Worm (Caenorhabditis elegans) whole organism, young adult: ENCODE results near the gene fbxb-72.
A peak's percentile ranks its signal among the peaks of the same experiment; 100 is the strongest.

ENCODE experiments used
- B0035.1 ChIP-seq: sonication (generic microtip); optimal IDR thresholded peaks from 2 replicates; lab custom pipeline; 2016; ENCODE audit warnings: missing genetic modification characterization, mild to moderate bottlenecking, missing compliant biosample characterization, missing genotype, missing genetic modification reagents
- B0336.3 ChIP-seq: fragments of 200-800 bp; sonication (Bioruptor generic); IDR thresholded peaks from 2 replicates; pipeline ENCODE4 v1.3.6; 2022; ENCODE audit warnings: missing genetic modification characterization, missing compliant biosample characterization
- C17E4.6 ChIP-seq: fragments of 200-800 bp; sonication (Bioruptor generic); IDR thresholded peaks from 2 replicates; pipeline ENCODE4 v1.3.6; 2022; ENCODE audit warnings: missing genetic modification reagents, missing genetic modification characterization, missing compliant biosample characterization
- F23B12.7 ChIP-seq: sonication (generic microtip); optimal IDR thresholded peaks from 2 replicates; lab custom pipeline; 2017; ENCODE audit warnings: missing genetic modification characterization, mild to moderate bottlenecking, missing compliant biosample characterization, antibody characterized with exemption, moderate library complexity; ENCODE audit not compliant: insufficient read depth
- F33H1.4 ChIP-seq: fragments of 200-800 bp; sonication (Bioruptor generic); IDR thresholded peaks from 2 replicates; pipeline ENCODE4 v1.3.6; 2022; ENCODE audit warnings: missing genetic modification reagents, missing genetic modification characterization, missing compliant biosample characterization
- F39B2.1 ChIP-seq: fragments of 200-800 bp; sonication (Bioruptor generic); IDR thresholded peaks from 2 replicates; pipeline ENCODE4 v1.3.6; 2022; ENCODE audit warnings: missing genetic modification reagents, missing genetic modification characterization, missing compliant biosample characterization
- F55B11.4 ChIP-seq: sonication (generic microtip); optimal IDR thresholded peaks from 2 replicates; lab custom pipeline; 2016; ENCODE audit warnings: missing compliant biosample characterization, missing genetic modification characterization, borderline replicate concordance; ENCODE audit not compliant: insufficient read depth
- K11D2.4 ChIP-seq: fragments of 200-800 bp; sonication (Bioruptor generic); IDR thresholded peaks from 2 replicates; pipeline ENCODE4 v1.3.6; 2022; ENCODE audit warnings: missing genetic modification reagents, missing genetic modification characterization, missing compliant biosample characterization
- T26A5.8 ChIP-seq: sonication (generic microtip); optimal IDR thresholded peaks from 2 replicates; lab custom pipeline; 2016; ENCODE audit warnings: missing genetic modification characterization, missing compliant biosample characterization
- Y56A3A.18 ChIP-seq: fragments of 200-800 bp; sonication (Bioruptor generic); IDR thresholded peaks from 2 replicates; pipeline ENCODE4 v1.3.6; 2022; ENCODE audit warnings: missing genetic modification reagents, missing genetic modification characterization, missing compliant biosample characterization
- Y95B8A.8 ChIP-seq: fragments of 200-800 bp; sonication (Bioruptor generic); IDR thresholded peaks from 2 replicates; pipeline ENCODE4 v1.3.6; 2022; ENCODE audit warnings: missing genetic modification reagents, missing genetic modification characterization, missing compliant biosample characterization
- aptf-2 ChIP-seq: fragments of 200-800 bp; sonication (Bioruptor generic); conservative IDR thresholded peaks from 2 replicates; pipeline ENCODE4 v1.3.6; 2022; ENCODE audit warnings: missing genetic modification reagents, missing genetic modification characterization, missing compliant biosample characterization
- athp-1 ChIP-seq: sonication (generic microtip); optimal IDR thresholded peaks from 2 replicates; lab custom pipeline; 2017; ENCODE audit warnings: mild to moderate bottlenecking, missing genetic modification characterization, missing compliant biosample characterization
- ccch-3 ChIP-seq: fragments of 200-800 bp; sonication (Bioruptor generic); optimal IDR thresholded peaks from 2 replicates; lab custom pipeline; 2018; ENCODE audit warnings: mild to moderate bottlenecking, missing genetic modification characterization, missing compliant biosample characterization
- cebp-1 ChIP-seq, 2 experiments: fragments of 200-800 bp in 1 of 2; sonication (Bioruptor generic) in 1 of 2; sonication (generic microtip) in 1 of 2; IDR thresholded peaks in 1 of 2; optimal IDR thresholded peaks in 1 of 2; 2 replicates each; pipeline versions ENCODE4 v1.3.6 to Lab custom; 2017 to 2022; ENCODE audit warnings: missing compliant biosample characterization in 2 of 2, missing genetic modification characterization in 2 of 2, mild to moderate bottlenecking in 1 of 2, missing genetic modification reagents in 1 of 2, moderate library complexity in 1 of 2
- ceh-27 ChIP-seq: fragments of 200-800 bp; sonication (Bioruptor generic); optimal IDR thresholded peaks from 2 replicates; lab custom pipeline; 2018; ENCODE audit warnings: mild to moderate bottlenecking, missing genetic modification characterization, moderate library complexity, missing compliant biosample characterization
- ceh-40 ChIP-seq: fragments of 200-800 bp; sonication (Bioruptor generic); IDR thresholded peaks from 2 replicates; pipeline ENCODE4 v1.3.6; 2022; ENCODE audit warnings: missing genetic modification characterization, missing compliant biosample characterization
- egl-44 ChIP-seq: fragments of 200-800 bp; sonication (Bioruptor generic); IDR thresholded peaks from 2 replicates; pipeline ENCODE4 v1.3.6; 2022; ENCODE audit warnings: missing genetic modification reagents, missing genetic modification characterization, missing compliant biosample characterization
- egrh-3 ChIP-seq: fragments of 200-800 bp; sonication (Bioruptor generic); IDR thresholded peaks from 2 replicates; pipeline ENCODE4 v1.3.6; 2022; ENCODE audit warnings: missing genetic modification reagents, missing genetic modification characterization, missing compliant biosample characterization
- ekl-4 ChIP-seq: fragments of 200-800 bp; sonication (Bioruptor generic); IDR thresholded peaks from 2 replicates; pipeline ENCODE4 v1.3.6; 2022; ENCODE audit warnings: missing genetic modification reagents, missing genetic modification characterization, missing compliant biosample characterization
- fkh-3 ChIP-seq: sonication (generic microtip); optimal IDR thresholded peaks from 2 replicates; lab custom pipeline; 2016; ENCODE audit warnings: mild to moderate bottlenecking, missing genetic modification characterization, missing compliant biosample characterization
- lag-1 ChIP-seq: fragments of 200-800 bp; sonication (Bioruptor generic); IDR thresholded peaks from 2 replicates; pipeline ENCODE4 v1.3.6; 2022; ENCODE audit warnings: missing genetic modification reagents, missing genetic modification characterization, missing compliant biosample characterization
- lin-40 ChIP-seq: sonication (generic microtip); optimal IDR thresholded peaks from 2 replicates; lab custom pipeline; 2016; ENCODE audit warnings: missing genetic modification characterization, mild to moderate bottlenecking, missing compliant biosample characterization, missing genotype, missing genetic modification reagents
- lir-1 ChIP-seq: fragments of 200-800 bp; sonication (Bioruptor generic); conservative IDR thresholded peaks from 2 replicates; pipeline ENCODE4 v1.3.6; 2022; ENCODE audit warnings: missing genetic modification reagents, missing genetic modification characterization, missing compliant biosample characterization
- lsl-1 ChIP-seq: fragments of 200-800 bp; sonication (Bioruptor generic); optimal IDR thresholded peaks from 2 replicates; lab custom pipeline; 2018; ENCODE audit warnings: mild to moderate bottlenecking, missing genetic modification characterization, moderate library complexity, missing compliant biosample characterization
- lsy-27 ChIP-seq: sonication (generic microtip); optimal IDR thresholded peaks from 2 replicates; lab custom pipeline; 2017; ENCODE audit warnings: missing genetic modification characterization, mild to moderate bottlenecking, missing compliant biosample characterization, antibody characterized with exemption, missing genotype, borderline replicate concordance; ENCODE audit not compliant: insufficient read depth
- madf-10 ChIP-seq: sonication (generic microtip); optimal IDR thresholded peaks from 2 replicates; lab custom pipeline; 2016; ENCODE audit warnings: mild to moderate bottlenecking, missing genetic modification characterization, missing compliant biosample characterization
- madf-6 ChIP-seq: fragments of 200-800 bp; sonication (Bioruptor generic); IDR thresholded peaks from 2 replicates; pipeline ENCODE4 v1.3.6; 2022; ENCODE audit warnings: missing genetic modification reagents, missing genetic modification characterization, missing compliant biosample characterization
- mxl-1 ChIP-seq: sonication (generic microtip); optimal IDR thresholded peaks from 2 replicates; lab custom pipeline; 2016; ENCODE audit warnings: missing genetic modification characterization, missing compliant biosample characterization
- nfya-1 ChIP-seq: sonication (generic microtip); optimal IDR thresholded peaks from 2 replicates; lab custom pipeline; 2017; ENCODE audit warnings: antibody characterized with exemption, missing compliant biosample characterization, missing genetic modification characterization, borderline replicate concordance; ENCODE audit not compliant: insufficient read depth
- nhr-27 ChIP-seq: fragments of 200-800 bp; sonication (Bioruptor generic); optimal IDR thresholded peaks from 2 replicates; lab custom pipeline; 2018; ENCODE audit warnings: mild to moderate bottlenecking, missing genetic modification characterization, moderate library complexity, missing compliant biosample characterization
- nhr-80 ChIP-seq: sonication (generic microtip); optimal IDR thresholded peaks from 2 replicates; lab custom pipeline; 2016; ENCODE audit warnings: missing genetic modification characterization, missing compliant biosample characterization
- pbrm-1 ChIP-seq: fragments of 200-800 bp; sonication (Bioruptor generic); IDR thresholded peaks from 2 replicates; pipeline ENCODE4 v1.3.6; 2022; ENCODE audit warnings: missing genetic modification reagents, missing genetic modification characterization, missing compliant biosample characterization
- rcor-1 ChIP-seq: fragments of 200-800 bp; sonication (Bioruptor generic); IDR thresholded peaks from 2 replicates; pipeline ENCODE4 v1.3.6; 2022; ENCODE audit warnings: missing genetic modification reagents, missing genetic modification characterization, missing compliant biosample characterization
- rpc-1 ChIP-seq, 2 experiments: fragments of 150-350 bp in 1 of 2; sonication (generic microtip) in 1 of 2; optimal IDR thresholded peaks; 2 replicates each; lab custom pipeline; 2014 to 2018; ENCODE audit warnings: missing biosample characterization in 1 of 2, missing genetic modification characterization in 1 of 2, missing genetic modification reagents in 1 of 2, missing genotype in 1 of 2
- snpc-3.4 ChIP-seq: sonication (generic microtip); optimal IDR thresholded peaks from 2 replicates; lab custom pipeline; 2017; ENCODE audit warnings: missing genetic modification characterization, mild to moderate bottlenecking, missing compliant biosample characterization, antibody characterized with exemption, moderate library complexity, missing genotype, missing genetic modification reagents
- snpc-4 ChIP-seq, 5 experiments: fragments of 150-350 bp in 1 of 5; sonication (generic microtip) in 4 of 5; optimal IDR thresholded peaks; 2 replicates each; lab custom pipeline; 2014 to 2018; ENCODE audit warnings: missing genetic modification characterization in 5 of 5, missing biosample characterization in 3 of 5, antibody characterized with exemption in 2 of 5, mild to moderate bottlenecking in 2 of 5, missing compliant biosample characterization in 2 of 5, missing genotype in 2 of 5, moderate library complexity in 2 of 5, missing genetic modification reagents in 1 of 5
- somi-1 ChIP-seq: fragments of 200-800 bp; sonication (Bioruptor generic); optimal IDR thresholded peaks from 2 replicates; lab custom pipeline; 2018; ENCODE audit warnings: mild to moderate bottlenecking, missing genetic modification characterization, missing compliant biosample characterization
- tlf-1 ChIP-seq: fragments of 200-800 bp; sonication (Bioruptor generic); optimal IDR thresholded peaks from 2 replicates; lab custom pipeline; 2018; ENCODE audit warnings: mild to moderate bottlenecking, missing genetic modification characterization, missing compliant biosample characterization
- unc-62 ChIP-seq: fragments of 150-350 bp; optimal IDR thresholded peaks from 2 replicates; lab custom pipeline; 2014; ENCODE audit warnings: missing biosample characterization, missing genetic modification reagents, missing genetic modification characterization
- xnd-1 ChIP-seq: sonication (generic microtip); optimal IDR thresholded peaks from 2 replicates; lab custom pipeline; 2016; ENCODE audit warnings: missing genotype, missing genetic modification reagents, missing genetic modification characterization, missing compliant biosample characterization
- ztf-22 ChIP-seq: fragments of 200-800 bp; sonication (Bioruptor generic); optimal IDR thresholded peaks from 2 replicates; lab custom pipeline; 2018; ENCODE audit warnings: mild to moderate bottlenecking, missing genetic modification characterization, moderate library complexity, missing compliant biosample characterization
- ztf-26 ChIP-seq: sonication (generic microtip); optimal IDR thresholded peaks from 2 replicates; lab custom pipeline; 2017; ENCODE audit warnings: missing genetic modification characterization, missing compliant biosample characterization
- ztf-28 ChIP-seq: fragments of 200-800 bp; sonication (Bioruptor generic); IDR thresholded peaks from 2 replicates; pipeline ENCODE4 v1.3.6; 2022; ENCODE audit warnings: missing genetic modification reagents, missing genetic modification characterization, missing compliant biosample characterization
- ztf-3 ChIP-seq: fragments of 200-800 bp; sonication (Bioruptor generic); optimal IDR thresholded peaks from 2 replicates; lab custom pipeline; 2018; ENCODE audit warnings: mild to moderate bottlenecking, missing genetic modification characterization, missing compliant biosample characterization
- ztf-6 ChIP-seq: fragments of 200-800 bp; sonication (Bioruptor generic); IDR thresholded peaks from 2 replicates; pipeline ENCODE4 v1.3.6; 2022; ENCODE audit warnings: missing genetic modification reagents, missing genetic modification characterization, missing compliant biosample characterization

Gene fbxb-72

ce11 chrV:731330-731729 is 7.6 kb upstream of the fbxb-72 start:
- TF ChIP-seq Y95B8A.8 (GFP tag; lab: Robert Waterston, UW) (peak; percentile 74; the same call in 1 of the 2 replicates), lag-1 (GFP tag; lab: Robert Waterston, UW) (no peak), snpc-4 (GFP tag; optimal IDR thresholded peaks at IDR 0.05; lab: Kevin White, UChicago) (no peak), snpc-4 (tag; optimal IDR thresholded peaks at IDR 0.05; lab: Kevin White, UChicago) (peak in 2 of 4 experiments; percentile 41 to 47), nfya-1 (tag; lab: Kevin White, UChicago) (no peak), ekl-4 (GFP tag; lab: Robert Waterston, UW) (peak; percentile 78), cebp-1 (GFP tag; IDR thresholded peaks at IDR 0.05; lab: Robert Waterston, UW) (peak; percentile 33; the same call in 1 of the 2 replicates), cebp-1 (tag; optimal IDR thresholded peaks at IDR 0.05; lab: Kevin White, UChicago) (peak; percentile 89), ztf-22 (GFP tag; lab: Kevin White, UChicago) (peak; percentile 93), ceh-40 (no peak), ceh-27 (GFP tag; lab: Kevin White, UChicago) (peak; percentile 41), ztf-26 (tag; lab: Kevin White, UChicago) (peak; percentile 83), ztf-28 (GFP tag; lab: Robert Waterston, UW) (no peak), Y56A3A.18 (GFP tag; lab: Robert Waterston, UW) (peak; percentile 46; the same call in 1 of the 2 replicates), F23B12.7 (tag; lab: Kevin White, UChicago) (no peak), unc-62 (GFP tag; lab: Kevin White, UChicago) (peak; percentile 83), athp-1 (peak; percentile 18), ztf-6 (no peak), F39B2.1 (GFP tag; lab: Robert Waterston, UW) (no peak), B0035.1 (tag; lab: Kevin White, UChicago) (peak; percentile 32), F33H1.4 (GFP tag; lab: Robert Waterston, UW) (no peak), lsl-1 (GFP tag; lab: Kevin White, UChicago) (no peak), snpc-3.4 (tag; lab: Kevin White, UChicago) (no peak), rpc-1 (optimal IDR thresholded peaks at IDR 0.05; lab: Kevin White, UChicago) (no peak), rpc-1 (tag; optimal IDR thresholded peaks at IDR 0.05; lab: Kevin White, UChicago) (no peak), fkh-3 (tag; lab: Kevin White, UChicago) (no peak), mxl-1 (tag; lab: Kevin White, UChicago) (no peak), xnd-1 (no peak), somi-1 (peak; percentile 89), nhr-27 (tag; lab: Kevin White, UChicago) (no peak), K11D2.4 (GFP tag; lab: Robert Waterston, UW) (peak; percentile 84), nhr-80 (peak; percentile 97), ccch-3 (no peak), B0336.3 (GFP tag; lab: Robert Waterston, UW) (peak; percentile 96), aptf-2 (no peak), T26A5.8 (tag; lab: Kevin White, UChicago) (no peak), tlf-1 (GFP tag; lab: Kevin White, UChicago) (peak; percentile 84), madf-10 (peak; percentile 79), madf-6 (GFP tag; lab: Robert Waterston, UW) (0 out of 2 replicates have a peak, but pooled peaks have one; percentile 31), rcor-1 (GFP tag; lab: Robert Waterston, UW) (peak; percentile 47; the same call in 1 of the 2 replicates), lin-40 (tag; lab: Kevin White, UChicago) (peak; percentile 75), egl-44 (GFP tag; lab: Robert Waterston, UW) (peak; percentile 88; the same call in 1 of the 2 replicates), F55B11.4 (tag; lab: Kevin White, UChicago) (no peak), lir-1 (GFP tag; lab: Robert Waterston, UW) (peak; percentile 73), egrh-3 (peak; percentile 67), pbrm-1 (GFP tag; lab: Robert Waterston, UW) (peak; percentile 77), lsy-27 (no peak), C17E4.6 (GFP tag; lab: Robert Waterston, UW) (no peak), ztf-3 (GFP tag; lab: Kevin White, UChicago) (no peak)
